Worm (Caenorhabditis elegans): ENCODE measurements around the gene tomm-20.

The tomm-20 gene

DNA sequence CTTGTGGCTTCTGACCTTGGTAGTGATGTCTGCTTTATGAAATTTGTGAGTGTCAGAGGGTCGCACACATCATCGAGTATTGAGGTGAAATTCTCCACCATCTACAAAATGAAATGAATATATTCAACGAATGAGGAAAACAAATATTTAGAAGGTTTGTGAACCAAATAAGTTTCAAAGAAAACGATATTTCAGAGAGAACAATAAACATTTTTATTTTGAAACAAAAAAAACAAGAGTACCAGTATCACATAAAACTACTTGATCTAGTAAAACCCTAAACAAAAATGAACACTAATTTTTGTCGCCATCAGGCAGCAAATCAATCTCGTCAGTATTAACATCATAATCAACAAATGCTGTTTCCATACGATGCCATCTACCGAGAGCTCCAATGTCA, 26.2 kb downstream of the tomm-20 start, which contains the start of gene R04F11.3:
Gene R04F11.3 (minus strand): TSS at position 101 of the 400 bp plus-strand sequence.
- TF ChIP-seq ceh-43 (GFP tag; optimal IDR thresholded peaks at IDR 0.05) (no peak), lin-32 (GFP tag; optimal IDR thresholded peaks at IDR 0.05) (no peak), ztf-11 (tag; optimal IDR thresholded peaks at IDR 0.05) (no peak)

DNA sequence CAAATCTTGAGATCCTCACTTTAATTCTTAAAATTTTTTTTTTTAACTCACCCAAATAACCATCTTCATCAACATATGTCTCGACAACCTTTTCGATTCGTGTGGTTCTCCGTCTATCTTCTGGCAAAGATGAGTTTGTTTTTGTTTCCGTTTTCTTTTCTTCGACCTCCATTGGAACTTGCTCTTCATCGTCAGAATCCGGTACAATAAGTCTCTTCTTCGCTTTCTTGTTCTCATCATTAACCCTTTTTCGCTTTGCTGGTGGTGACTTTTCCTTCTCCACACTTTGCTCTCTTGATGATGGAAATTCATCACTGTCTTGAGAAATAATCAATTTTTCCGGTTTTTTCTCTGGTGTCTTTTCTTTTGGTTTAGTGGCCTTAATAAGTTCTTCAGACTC, 27.2 kb downstream of the tomm-20 start:
- no peak for TF ChIP-seq ces-1 (GFP tag; optimal IDR thresholded peaks at IDR 0.05)
- TF ChIP-seq sptf-1 (tag; optimal IDR thresholded peaks at IDR 0.05), result no peak
- TF ChIP-seq nhr-2 (tag; optimal IDR thresholded peaks at IDR 0.05), result no peak
- TF ChIP-seq nhr-28 (tag; optimal IDR thresholded peaks at IDR 0.05), result no peak
- no peak for TF ChIP-seq tbx-8 (GFP tag; optimal IDR thresholded peaks at IDR 0.05)
- no peak for TF ChIP-seq mab-5 (tag; optimal IDR thresholded peaks at IDR 0.05)

DNA sequence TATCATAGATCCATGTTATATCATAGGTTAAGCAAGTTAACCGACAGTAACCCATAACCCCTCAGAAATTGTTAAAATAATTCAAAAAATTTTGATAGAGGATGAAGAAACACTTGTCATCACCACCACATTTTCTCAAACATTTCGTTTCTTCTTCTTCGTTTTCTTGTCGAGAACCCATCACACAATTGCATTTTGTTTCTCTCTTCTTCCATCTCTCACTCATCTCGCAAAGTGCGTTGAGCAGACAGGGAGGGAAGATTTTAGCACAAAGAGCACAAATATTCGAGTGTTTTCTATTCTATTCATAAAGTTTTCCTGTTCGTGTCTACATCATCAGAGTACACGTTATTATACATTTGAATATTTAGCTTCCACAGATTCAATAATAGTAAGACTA, 28.9 kb downstream of the tomm-20 start:
- no peak for TF ChIP-seq sem-2 (GFP tag; optimal IDR thresholded peaks at IDR 0.05)
- TF ChIP-seq nhr-12 (tag; optimal IDR thresholded peaks at IDR 0.05), result no peak
- no peak for TF ChIP-seq ceh-39 (tag; optimal IDR thresholded peaks at IDR 0.05)
- TF ChIP-seq nhr-2 (tag; optimal IDR thresholded peaks at IDR 0.05), result no peak
- TF ChIP-seq mls-2 (tag; optimal IDR thresholded peaks at IDR 0.05), result no peak
- TF ChIP-seq hlh-1 (tag; optimal IDR thresholded peaks at IDR 0.05), result peak; percentile 15
- TF ChIP-seq unc-120 (tag; optimal IDR thresholded peaks at IDR 0.05; ENCODE audit: poor library complexity, severe bottlenecking), result no peak
- peak; percentile 18 for TF ChIP-seq unc-62 (GFP tag; optimal IDR thresholded peaks at IDR 0.05)
- no peak for TF ChIP-seq ztf-11 (tag; optimal IDR thresholded peaks at IDR 0.05)
- no peak for TF ChIP-seq elt-3 (tag; optimal IDR thresholded peaks at IDR 0.05)
- no peak for TF ChIP-seq blmp-1 (tag; optimal IDR thresholded peaks at IDR 0.05)
- no peak for TF ChIP-seq ceh-43 (GFP tag; optimal IDR thresholded peaks at IDR 0.05)
- no peak for TF ChIP-seq zip-8 (tag; optimal IDR thresholded peaks at IDR 0.05)
- TF ChIP-seq ces-1 (GFP tag; optimal IDR thresholded peaks at IDR 0.05), result peak; percentile 84
- TF ChIP-seq elt-1 (tag; optimal IDR thresholded peaks at IDR 0.05; ENCODE audit: borderline replicate concordance, insufficient read depth), result no peak
- TF ChIP-seq ham-2 (GFP tag; optimal IDR thresholded peaks at IDR 0.05), result no peak
- no peak for TF ChIP-seq flh-1 (GFP tag; optimal IDR thresholded peaks at IDR 0.05)
- no peak for TF ChIP-seq drap-1 (GFP tag; optimal IDR thresholded peaks at IDR 0.05)
- no peak for TF ChIP-seq nhr-76 (tag; optimal IDR thresholded peaks at IDR 0.05)

DNA sequence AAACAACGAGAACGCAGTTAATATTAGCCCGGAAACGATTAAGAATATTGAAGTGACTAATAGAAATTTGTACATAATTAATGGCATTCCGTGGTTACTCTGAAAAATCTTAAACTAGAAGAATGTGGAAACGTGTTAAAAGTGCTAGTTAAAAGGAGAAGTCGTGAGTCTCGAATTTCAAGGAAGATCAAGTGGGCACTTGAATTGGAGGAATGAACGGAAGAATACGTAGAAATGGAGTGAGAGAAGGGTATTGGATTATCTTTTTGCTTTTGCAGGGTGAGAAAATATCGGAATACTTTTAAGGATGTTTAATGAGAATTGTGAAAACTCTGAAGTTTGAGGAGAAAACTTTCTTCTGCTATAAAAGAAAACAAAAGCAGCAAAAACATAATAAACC, 33.0 kb downstream of the tomm-20 start, which contains the start of gene hpo-30:
Gene hpo-30 (minus strand): TSS at position 101 of the 400 bp plus-strand sequence.
- TF ChIP-seq unc-120 (tag; optimal IDR thresholded peaks at IDR 0.05; ENCODE audit: poor library complexity, severe bottlenecking) (no peak), zip-8 (tag; optimal IDR thresholded peaks at IDR 0.05) (no peak), lin-32 (GFP tag; optimal IDR thresholded peaks at IDR 0.05) (no peak), M03D4.4 (tag; optimal IDR thresholded peaks at IDR 0.05) (no peak), ces-1 (GFP tag; optimal IDR thresholded peaks at IDR 0.05) (no peak), elt-1 (tag; optimal IDR thresholded peaks at IDR 0.05; ENCODE audit: borderline replicate concordance, insufficient read depth) (no peak), cnd-1 (tag; optimal IDR thresholded peaks at IDR 0.05) (no peak)

DNA sequence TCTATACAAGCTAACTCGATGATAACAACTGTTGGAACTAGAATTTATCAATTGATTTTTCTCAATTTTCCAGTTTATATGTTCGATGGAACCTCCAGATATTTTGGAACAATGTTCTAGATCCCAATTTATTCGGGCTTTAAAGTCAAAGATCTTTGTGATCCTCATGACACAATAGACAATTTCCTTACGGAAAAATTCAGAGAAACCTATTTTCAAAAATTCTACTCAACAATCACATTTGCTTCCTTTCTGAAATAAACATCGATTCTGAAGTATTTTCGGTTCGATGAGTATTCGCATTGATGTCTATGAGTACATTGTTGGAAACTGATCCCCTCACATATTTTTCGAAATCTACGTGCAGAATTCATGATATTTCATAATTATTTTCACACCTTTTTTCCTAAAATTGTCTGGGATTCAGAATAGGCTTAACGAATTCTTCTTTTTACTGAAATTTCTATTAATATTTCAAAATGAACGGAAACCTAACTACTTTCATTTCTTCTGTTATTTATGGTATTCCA, 36.2 kb downstream of the tomm-20 start, which contains the start of gene srg-45:
Gene srg-45 (plus strand): TSS at position 480 of the 530 bp plus-strand sequence.
- TF ChIP-seq ceh-39 (tag; optimal IDR thresholded peaks at IDR 0.05) (no peak), tbx-8 (GFP tag; optimal IDR thresholded peaks at IDR 0.05) (no peak), elt-3 (tag; optimal IDR thresholded peaks at IDR 0.05) (no peak), M03D4.4 (tag; optimal IDR thresholded peaks at IDR 0.05) (no peak), zip-8 (tag; optimal IDR thresholded peaks at IDR 0.05) (no peak), ham-2 (GFP tag; optimal IDR thresholded peaks at IDR 0.05) (no peak), lin-13 (tag; optimal IDR thresholded peaks at IDR 0.05) (no peak), nhr-12 (tag; optimal IDR thresholded peaks at IDR 0.05) (no peak), drap-1 (GFP tag; optimal IDR thresholded peaks at IDR 0.05) (no peak), flh-1 (GFP tag; optimal IDR thresholded peaks at IDR 0.05) (no peak)

DNA sequence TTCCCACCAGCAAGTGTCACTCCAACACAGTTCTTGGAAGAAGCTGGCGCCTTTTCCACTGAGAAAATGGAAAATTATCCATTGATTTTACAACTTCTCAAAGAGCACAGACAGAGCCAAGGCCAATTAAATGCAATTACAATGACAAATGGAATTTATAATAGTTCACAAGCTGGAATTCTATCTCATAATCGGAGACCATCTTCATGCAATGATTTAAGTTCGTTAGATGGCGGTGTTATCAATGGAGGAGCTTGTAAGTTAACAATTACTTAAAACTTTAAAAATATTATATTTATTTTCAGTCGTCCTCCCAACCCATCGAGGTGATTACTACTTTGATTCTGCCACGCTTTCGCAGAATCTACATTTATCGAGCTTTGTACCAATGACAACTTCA, 37.6 kb downstream of the tomm-20 start:
- TF ChIP-seq ces-1 (GFP tag; optimal IDR thresholded peaks at IDR 0.05) (no peak), nhr-28 (tag; optimal IDR thresholded peaks at IDR 0.05) (no peak), sem-2 (GFP tag; optimal IDR thresholded peaks at IDR 0.05) (no peak), cnd-1 (tag; optimal IDR thresholded peaks at IDR 0.05) (no peak), unc-120 (tag; optimal IDR thresholded peaks at IDR 0.05; ENCODE audit: poor library complexity, severe bottlenecking) (no peak), drap-1 (GFP tag; optimal IDR thresholded peaks at IDR 0.05) (no peak), sptf-1 (tag; optimal IDR thresholded peaks at IDR 0.05) (no peak), nhr-237 (tag; optimal IDR thresholded peaks at IDR 0.05) (no peak), pha-4 (tag; optimal IDR thresholded peaks at IDR 0.05) (no peak), flh-1 (GFP tag; optimal IDR thresholded peaks at IDR 0.05) (no peak), blmp-1 (tag; optimal IDR thresholded peaks at IDR 0.05) (no peak), mls-2 (tag; optimal IDR thresholded peaks at IDR 0.05) (no peak), hlh-1 (tag; optimal IDR thresholded peaks at IDR 0.05) (no peak), nhr-76 (tag; optimal IDR thresholded peaks at IDR 0.05) (no peak), nhr-2 (tag; optimal IDR thresholded peaks at IDR 0.05) (no peak)

All from whole organism, mixed stage, embryonic.